Fruit fly (Drosophila melanogaster) whole organism, embryonic: ENCODE results near the gene CG13675.

Experiments used
- Adf1 ChIP-seq: fragments of 200-800 bp; sonication (Bioruptor generic); IDR thresholded peaks from 2 replicates; pipeline ENCODE4 v1.3.6; 2022; ENCODE audit warnings: missing biosample characterization, missing genetic modification characterization
- CG10209 ChIP-seq: fragments of 200-800 bp; sonication (Bioruptor generic); optimal IDR thresholded peaks from 3 replicates; lab custom pipeline; 2017; ENCODE audit warnings: missing biosample characterization, mild to moderate bottlenecking, missing genetic modification characterization, missing genetic modification reagents
- CG10274 ChIP-seq: fragments of 200-800 bp; sonication (Bioruptor generic); optimal IDR thresholded peaks from 3 replicates; lab custom pipeline; 2017; ENCODE audit warnings: missing biosample characterization, mild to moderate bottlenecking, missing genetic modification characterization
- CG10366 ChIP-seq: fragments of 200-800 bp; sonication (Bioruptor generic); IDR thresholded peaks from 2 replicates; pipeline ENCODE4 v1.3.6; 2022; ENCODE audit warnings: missing biosample characterization, missing genetic modification characterization
- CG10462 ChIP-seq: fragments of 200-800 bp; sonication (Bioruptor generic); optimal IDR thresholded peaks from 2 replicates; lab custom pipeline; 2016; ENCODE audit warnings: missing biosample characterization, missing genetic modification characterization
- CG10654 ChIP-seq: fragments of 200-800 bp; sonication (Bioruptor generic); optimal IDR thresholded peaks from 2 replicates; lab custom pipeline; 2016; ENCODE audit warnings: missing biosample characterization, missing genetic modification characterization
- CG10959 ChIP-seq: fragments of 200-800 bp; sonication (Bioruptor generic); IDR thresholded peaks from 2 replicates; pipeline ENCODE4 v1.3.6; 2022; ENCODE audit warnings: missing biosample characterization, missing genetic modification characterization
- CG12391 ChIP-seq: fragments of 200-800 bp; sonication (Bioruptor generic); optimal IDR thresholded peaks from 3 replicates; lab custom pipeline; 2018; ENCODE audit warnings: missing biosample characterization, mild to moderate bottlenecking, missing genetic modification characterization, moderate library complexity
- CG12659 ChIP-seq: fragments of 200-800 bp; sonication (Bioruptor generic); optimal IDR thresholded peaks from 3 replicates; lab custom pipeline; 2017; ENCODE audit warnings: mild to moderate bottlenecking, missing biosample characterization, missing genetic modification reagents, missing genetic modification characterization
- CG12744 ChIP-seq: fragments of 200-800 bp; sonication (Bioruptor generic); optimal IDR thresholded peaks from 2 replicates; lab custom pipeline; 2016; ENCODE audit warnings: missing biosample characterization, missing genetic modification characterization
- CG14710 ChIP-seq: fragments of 200-800 bp; sonication (Bioruptor generic); optimal IDR thresholded peaks from 3 replicates; lab custom pipeline; 2019; ENCODE audit warnings: missing biosample characterization, mild to moderate bottlenecking, missing genetic modification characterization, moderate library complexity
- CG1603 ChIP-seq: fragments of 200-800 bp; sonication (Bioruptor generic); optimal IDR thresholded peaks from 2 replicates; lab custom pipeline; 2019; ENCODE audit warnings: missing biosample characterization, mild to moderate bottlenecking, missing genetic modification characterization, moderate library complexity
- CG33557 ChIP-seq: fragments of 200-800 bp; sonication (Bioruptor generic); optimal IDR thresholded peaks from 2 replicates; lab custom pipeline; 2019; ENCODE audit warnings: missing biosample characterization, mild to moderate bottlenecking, missing genetic modification characterization, moderate library complexity
- CG42726 ChIP-seq: fragments of 200-800 bp; sonication (Bioruptor generic); IDR thresholded peaks from 2 replicates; pipeline ENCODE4 v1.3.6; 2022; ENCODE audit warnings: missing biosample characterization, missing genetic modification characterization; ENCODE audit not compliant: partially characterized antibody
- CG43689 ChIP-seq: fragments of 200-800 bp; sonication (Bioruptor generic); IDR thresholded peaks from 2 replicates; pipeline ENCODE4 v1.3.6; 2022; ENCODE audit warnings: missing biosample characterization, missing genetic modification characterization
- CG6813 ChIP-seq: fragments of 200-800 bp; sonication (Bioruptor generic); optimal IDR thresholded peaks from 2 replicates; lab custom pipeline; 2017; ENCODE audit warnings: missing biosample characterization, missing genetic modification characterization, mild to moderate bottlenecking, moderate library complexity, missing genetic modification reagents
- CHES-1-like ChIP-seq: fragments of 200-800 bp; sonication (Bioruptor generic); optimal IDR thresholded peaks from 2 replicates; lab custom pipeline; 2016; ENCODE audit warnings: missing biosample characterization, missing genetic modification characterization
- Camta ChIP-seq: fragments of 200-800 bp; sonication (Bioruptor generic); optimal IDR thresholded peaks from 2 replicates; lab custom pipeline; 2016; ENCODE audit warnings: missing biosample characterization, missing genetic modification characterization
- CoRest ChIP-seq: fragments of 200-800 bp; sonication (Bioruptor generic); optimal IDR thresholded peaks from 3 replicates; lab custom pipeline; 2018; ENCODE audit warnings: missing biosample characterization, mild to moderate bottlenecking, missing genetic modification characterization, moderate library complexity
- Doc3 ChIP-seq: fragments of 200-800 bp; sonication (Bioruptor generic); IDR thresholded peaks from 3 replicates; pipeline ENCODE4 v1.3.6; 2022; ENCODE audit warnings: missing biosample characterization, missing genetic modification characterization; ENCODE audit not compliant: partially characterized antibody
- Dp ChIP-seq: fragments of 200-800 bp; sonication (Bioruptor generic); optimal IDR thresholded peaks from 2 replicates; lab custom pipeline; 2018; ENCODE audit warnings: missing biosample characterization, mild to moderate bottlenecking, missing genetic modification characterization, moderate library complexity
- HLH54F ChIP-seq: fragments of 200-800 bp; sonication (Bioruptor generic); optimal IDR thresholded peaks from 3 replicates; lab custom pipeline; 2016; ENCODE audit warnings: missing biosample characterization, missing genetic modification characterization
- MBD-R2 ChIP-seq: fragments of 200-800 bp; sonication (Bioruptor generic); IDR thresholded peaks from 2 replicates; pipeline ENCODE4 v1.3.6; 2022; ENCODE audit warnings: missing biosample characterization, missing genetic modification characterization
- NC2α ChIP-seq: fragments of 200-800 bp; sonication (Bioruptor generic); optimal IDR thresholded peaks from 2 replicates; lab custom pipeline; 2016; ENCODE audit warnings: missing biosample characterization, missing genetic modification characterization
- Optix ChIP-seq: fragments of 200-800 bp; sonication (Bioruptor generic); IDR thresholded peaks from 3 replicates; pipeline ENCODE4 v1.3.6; 2022; ENCODE audit warnings: missing biosample characterization, missing genetic modification characterization
- Sox102F ChIP-seq: fragments of 200-800 bp; sonication (Bioruptor generic); optimal IDR thresholded peaks from 2 replicates; lab custom pipeline; 2018; ENCODE audit warnings: missing biosample characterization, mild to moderate bottlenecking, missing genetic modification characterization, moderate library complexity
- YL-1 ChIP-seq: fragments of 200-800 bp; sonication (Bioruptor generic); optimal IDR thresholded peaks from 3 replicates; lab custom pipeline; 2017; ENCODE audit warnings: missing biosample characterization, mild to moderate bottlenecking, missing genetic modification characterization
- ab ChIP-seq: fragments of 200-800 bp; sonication (Bioruptor generic); optimal IDR thresholded peaks from 2 replicates; lab custom pipeline; 2016; ENCODE audit warnings: missing biosample characterization, missing genetic modification characterization
- ase ChIP-seq: fragments of 200-800 bp; sonication (Bioruptor generic); IDR thresholded peaks from 3 replicates; pipeline ENCODE4 v1.3.6; 2022; ENCODE audit warnings: missing biosample characterization, missing genetic modification characterization
- ato ChIP-seq: fragments of 200-800 bp; sonication (Bioruptor generic); IDR thresholded peaks from 2 replicates; pipeline ENCODE4 v1.3.6; 2022; ENCODE audit warnings: missing biosample characterization, missing genetic modification characterization; ENCODE audit not compliant: partially characterized antibody
- btn ChIP-seq: fragments of 200-800 bp; sonication (Bioruptor generic); optimal IDR thresholded peaks from 2 replicates; lab custom pipeline; 2016; ENCODE audit warnings: missing biosample characterization, missing genetic modification characterization
- crc ChIP-seq: fragments of 200-800 bp; sonication (Bioruptor generic); optimal IDR thresholded peaks from 2 replicates; lab custom pipeline; 2016; ENCODE audit warnings: missing biosample characterization, missing genetic modification characterization
- h ChIP-seq: fragments of >200 bp; optimal IDR thresholded peaks from 2 replicates; lab custom pipeline; 2017
- hbn ChIP-seq: fragments of 200-800 bp; sonication (Bioruptor generic); IDR thresholded peaks from 2 replicates; pipeline ENCODE4 v1.3.6; 2022; ENCODE audit warnings: missing biosample characterization, missing genetic modification characterization; ENCODE audit not compliant: partially characterized antibody
- nau ChIP-seq: fragments of 200-800 bp; sonication (Bioruptor generic); optimal IDR thresholded peaks from 3 replicates; lab custom pipeline; 2017; ENCODE audit warnings: missing biosample characterization, mild to moderate bottlenecking, missing genetic modification characterization, missing genetic modification reagents
- pita ChIP-seq: fragments of 200-800 bp; sonication (Bioruptor generic); optimal IDR thresholded peaks from 2 replicates; lab custom pipeline; 2017; ENCODE audit warnings: missing biosample characterization, mild to moderate bottlenecking, missing genetic modification characterization
- prd ChIP-seq, 3 experiments: fragments of >200 bp in 2 of 3; fragments of 200-800 bp in 1 of 3; sonication (Bioruptor generic) in 1 of 3; optimal IDR thresholded peaks in 2 of 3; IDR thresholded peaks in 1 of 3; 2 replicates in 2 of 3; 3 replicates in 1 of 3; pipeline versions ENCODE4 v1.3.6 to Lab custom; 2017 to 2022; ENCODE audit warnings: missing biosample characterization in 1 of 3, missing genetic modification characterization in 1 of 3
- sc ChIP-seq, 3 experiments: fragments of >200 bp in 2 of 3; fragments of 200-800 bp in 1 of 3; sonication (Bioruptor generic) in 1 of 3; optimal IDR thresholded peaks; 2 replicates in 2 of 3; 3 replicates in 1 of 3; lab custom pipeline; 2017; ENCODE audit warnings: mild to moderate bottlenecking in 1 of 3, missing biosample characterization in 1 of 3, missing genetic modification characterization in 1 of 3, missing genetic modification reagents in 1 of 3
- shn ChIP-seq: fragments of 200-800 bp; sonication (Bioruptor generic); optimal IDR thresholded peaks from 3 replicates; lab custom pipeline; 2016; ENCODE audit warnings: missing biosample characterization, missing genetic modification characterization
- slbo ChIP-seq: fragments of 200-800 bp; sonication (Bioruptor generic); IDR thresholded peaks from 2 replicates; pipeline ENCODE4 v1.3.6; 2022; ENCODE audit warnings: missing biosample characterization, missing genetic modification characterization
- sr ChIP-seq: fragments of 200-800 bp; sonication (Bioruptor generic); IDR thresholded peaks from 3 replicates; pipeline ENCODE4 v1.3.6; 2022; ENCODE audit warnings: missing biosample characterization, missing genetic modification characterization
- tgo ChIP-seq: fragments of 200-800 bp; sonication (Bioruptor generic); IDR thresholded peaks from 3 replicates; pipeline ENCODE4 v1.3.6; 2022; ENCODE audit warnings: missing biosample characterization, missing genetic modification characterization
- tin ChIP-seq: fragments of 200-800 bp; sonication (Bioruptor generic); optimal IDR thresholded peaks from 3 replicates; lab custom pipeline; 2016; ENCODE audit warnings: missing biosample characterization, missing genetic modification characterization
- trem ChIP-seq: fragments of 200-800 bp; optimal IDR thresholded peaks from 3 replicates; lab custom pipeline; 2019; ENCODE audit warnings: missing biosample characterization, mild to moderate bottlenecking, missing genetic modification characterization, moderate library complexity
- vfl ChIP-seq: fragments of 200-800 bp; sonication (Bioruptor generic); optimal IDR thresholded peaks from 2 replicates; lab custom pipeline; 2016; ENCODE audit warnings: missing biosample characterization, missing genetic modification characterization
- zen ChIP-seq: fragments of 200-800 bp; sonication (Bioruptor generic); optimal IDR thresholded peaks from 3 replicates; lab custom pipeline; 2018; ENCODE audit warnings: missing biosample characterization, mild to moderate bottlenecking, missing genetic modification characterization, moderate library complexity

Gene CG13675

DNA sequence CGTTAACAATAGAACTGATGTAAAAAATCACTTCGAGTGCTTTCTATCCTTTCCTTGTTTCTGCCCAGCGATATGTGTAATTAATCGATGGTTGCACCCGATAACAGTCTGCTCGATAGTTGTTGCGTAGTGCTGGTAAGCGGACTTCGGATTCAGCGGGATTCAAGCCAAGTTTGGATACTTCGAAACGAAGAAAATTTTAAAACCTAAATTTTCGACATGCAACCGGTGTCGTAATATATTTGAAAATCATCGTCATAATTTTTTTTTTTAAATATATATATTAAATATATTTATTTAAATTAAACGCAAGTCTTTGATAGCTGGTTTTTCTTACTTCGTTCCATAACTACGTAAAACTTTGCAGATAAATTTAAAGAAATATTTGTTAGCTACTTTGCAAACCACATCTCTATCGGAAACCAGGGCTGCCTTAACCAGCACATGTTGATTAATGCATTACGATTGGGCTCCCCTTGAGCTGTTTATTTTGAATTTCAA, 32.5 kb upstream of the CG13675 start, which contains the start of the genes UbcE2M and Dhps (continued):
- TF ChIP-seq Sox102F (GFP tag; lab: Kevin White, UChicago) (no peak), h (lab: Kevin White, UChicago) (no peak), pita (GFP tag; lab: Kevin White, UChicago) (no peak), NC2α (GFP tag; lab: Kevin White, UChicago) (no peak), CG43689 (GFP tag; lab: Robert Waterston, UW) (no peak), ato (GFP tag; lab: Robert Waterston, UW) (0 out of 2 replicates have a peak, but pooled peaks have one; percentile 31), Adf1 (peak; percentile 27; the same call in 1 of the 2 replicates), Optix (GFP tag; lab: Robert Waterston, UW) (peak; percentile 55; the same call in 1 of the 3 replicates), zen (tag; lab: Kevin White, UChicago) (peak; percentile 79), crc (no peak), CG10274 (peak; percentile 8), CG10462 (no peak), CG12391 (peak; percentile 87), CG10366 (GFP tag; lab: Robert Waterston, UW) (peak; percentile 41; the same call in 1 of the 2 replicates), Doc3 (peak; percentile 54; the same call in 1 of the 3 replicates)

DNA sequence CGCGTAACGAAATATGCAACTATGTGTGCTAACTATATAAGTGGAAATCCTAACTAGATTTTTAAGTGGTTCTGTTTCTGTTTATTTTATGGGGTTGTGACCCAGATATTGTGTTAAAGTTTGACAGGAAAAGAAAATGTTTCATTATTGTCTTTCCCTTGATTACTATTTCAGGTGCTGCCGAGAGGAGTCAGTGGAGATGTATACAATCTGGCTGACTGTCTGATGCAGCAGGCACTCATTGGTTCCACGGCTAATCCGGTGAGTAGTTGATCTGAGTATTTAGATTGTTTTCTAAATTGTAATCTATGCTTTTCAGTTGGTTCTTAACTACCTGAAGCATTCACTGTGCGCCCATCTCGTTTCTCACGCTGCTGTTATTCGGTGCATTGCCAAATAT, 27.7 kb upstream of the CG13675 start, which contains the start of gene CG7387:
TSS of gene CG7387 (minus strand) at position 101 of the 400 bp plus-strand sequence.
- no peak for TF ChIP-seq MBD-R2 (GFP tag; lab: Robert Waterston, UW)

- TF ChIP-seq CG1603 (no peak), CoRest (tag; lab: Kevin White, UChicago) (no peak), vfl (no peak), tgo (GFP tag; lab: Robert Waterston, UW) (no peak), CG10209 (GFP tag; lab: Kevin White, UChicago) (no peak), btn (GFP tag; lab: Kevin White, UChicago) (no peak), CG12659 (GFP tag; lab: Kevin White, UChicago) (peak; percentile 46), CG14710 (tag; lab: Kevin White, UChicago) (peak; percentile 38), YL-1 (peak; percentile 22), prd (optimal IDR thresholded peaks at IDR 0.05; lab: Kevin White, UChicago) (no peak), prd (GFP tag; IDR thresholded peaks at IDR 0.05; lab: Robert Waterston, UW) (no peak), trem (peak; percentile 32), shn (GFP tag; lab: Kevin White, UChicago) (no peak), slbo (GFP tag; lab: Robert Waterston, UW) (no peak), tin (GFP tag; lab: Kevin White, UChicago) (no peak), ase (no peak), CG12744 (GFP tag; lab: Kevin White, UChicago) (no peak), CG10654 (GFP tag; lab: Kevin White, UChicago) (no peak), sc (optimal IDR thresholded peaks at IDR 0.05; lab: Kevin White, UChicago) (no peak), sc (GFP tag; optimal IDR thresholded peaks at IDR 0.05; lab: Kevin White, UChicago) (no peak), ab (no peak), nau (no peak), CG6813 (GFP tag; lab: Kevin White, UChicago) (no peak), sr (GFP tag; lab: Robert Waterston, UW) (no peak), hbn (GFP tag; lab: Robert Waterston, UW) (no peak), HLH54F (GFP tag; lab: Kevin White, UChicago) (no peak), CG42726 (GFP tag; lab: Robert Waterston, UW) (no peak), CG10959 (no peak), Dp (peak; percentile 75), Camta (GFP tag; lab: Kevin White, UChicago) (no peak), CHES-1-like (GFP tag; lab: Kevin White, UChicago) (no peak), CG33557 (GFP tag; lab: Kevin White, UChicago) (no peak), CG43689 (GFP tag; lab: Robert Waterston, UW) (no peak)
Measured at dm6 chr3L:8191042-8191613, 25.8 kb upstream of the CG13675 start, which contains the start of gene MED24. Gene MED24, plus strand, starts transcription at chr3L:8191270.
